Worm (Caenorhabditis elegans) whole organism, L3 larva: ENCODE measurements around the gene lgc-54.

Experiments used
- R02D3.7 ChIP-seq: fragments of 150-350 bp; optimal IDR thresholded peaks from 2 replicates; lab custom pipeline; 2014; ENCODE audit warnings: missing biosample characterization, missing genetic modification characterization
- elt-2 ChIP-seq: sonication (generic microtip); optimal IDR thresholded peaks from 2 replicates; lab custom pipeline; 2016; ENCODE audit warnings: missing genetic modification reagents, mild to moderate bottlenecking, missing genetic modification characterization, missing compliant biosample characterization
- nhr-28 ChIP-seq: fragments of 150-350 bp; optimal IDR thresholded peaks from 2 replicates; lab custom pipeline; 2014; ENCODE audit warnings: missing biosample characterization, missing genetic modification characterization
- nhr-76 ChIP-seq: fragments of 150-350 bp; sonication (generic microtip); optimal IDR thresholded peaks from 5 replicates; lab custom pipeline; 2014; ENCODE audit warnings: missing biosample characterization, missing genetic modification characterization
- pqm-1 ChIP-seq: fragments of 150-350 bp; optimal IDR thresholded peaks from 2 replicates; lab custom pipeline; 2017; ENCODE audit warnings: missing biosample characterization, missing genetic modification characterization, inconsistent platforms

- TF ChIP-seq pqm-1 (tag; lab: Kevin White, UChicago) (no peak), nhr-28 (tag; lab: Kevin White, UChicago) (no peak), elt-2 (tag; lab: Kevin White, UChicago) (no peak), R02D3.7 (tag; lab: Kevin White, UChicago) (no peak), nhr-76 (no peak)
Observed at ce11 chrV:6796264-6796663, 50.1 kb downstream of the lgc-54 start.
